Fruit fly (Drosophila melanogaster): ENCODE results near the gene CG17350.

CG17350 gene

dm6 chr2L:19376145-19376544 is 4.6 kb upstream of the CG17350 start (continued):
- TF ChIP-seq CG3032 (tag; optimal IDR thresholded peaks at IDR 0.05) (peak; percentile 62), CG10669 (GFP tag; optimal IDR thresholded peaks at IDR 0.05) (peak; percentile 66), topi (GFP tag; optimal IDR thresholded peaks at IDR 0.05) (peak; percentile 23), fd85E (GFP tag; optimal IDR thresholded peaks at IDR 0.05) (no peak), spab (GFP tag; optimal IDR thresholded peaks at IDR 0.05) (peak; percentile 42), Gug (GFP tag; IDR thresholded peaks at IDR 0.05) (no peak; the same call in 1 of the 2 replicates), CG8119 (GFP tag; IDR thresholded peaks at IDR 0.05) (peak; percentile 86), esn (GFP tag; optimal IDR thresholded peaks at IDR 0.05) (peak; percentile 19)

DNA sequence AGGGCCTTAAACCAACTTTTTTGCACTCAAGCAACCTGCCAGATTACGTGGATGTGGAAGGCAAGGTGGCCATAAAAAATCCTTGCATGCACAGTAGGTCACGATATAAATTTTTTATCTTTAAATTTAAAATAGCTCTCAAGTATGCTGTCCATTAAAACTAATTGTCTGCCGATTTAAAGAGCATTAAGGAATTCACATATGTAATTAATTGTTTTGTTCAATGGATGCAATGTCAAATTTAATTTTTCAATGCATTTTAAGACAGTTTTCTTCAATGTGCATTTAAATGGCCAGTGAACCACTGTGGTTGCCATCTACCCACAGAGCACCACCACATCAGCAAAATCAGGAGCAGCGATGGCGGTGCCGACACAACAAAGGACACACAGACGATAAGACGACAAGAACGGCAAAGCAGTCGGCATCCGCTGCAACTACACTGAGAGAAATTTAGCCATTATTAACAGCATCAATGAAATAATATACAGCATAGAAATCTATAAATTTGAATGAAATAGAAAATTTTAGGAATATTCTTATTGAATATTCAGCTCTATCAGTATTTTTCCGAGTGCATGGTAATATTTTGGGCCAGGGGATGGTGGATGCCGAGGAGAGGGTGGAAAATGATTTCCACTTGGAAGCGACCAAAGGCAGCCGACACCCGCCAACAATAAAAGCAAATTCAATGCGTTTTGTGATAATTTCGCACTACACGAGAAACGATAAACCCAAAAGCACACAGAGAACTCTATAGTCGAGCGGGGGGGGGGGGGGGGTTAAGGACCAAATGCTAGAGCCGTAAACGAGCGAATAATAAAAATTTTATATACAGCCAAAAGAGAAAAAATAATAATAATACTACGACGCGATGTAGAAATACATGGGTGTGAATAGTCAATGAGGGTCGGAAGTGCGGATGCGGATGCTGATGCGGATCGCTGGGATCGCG is 3.3 kb upstream of the CG17350 start:
- no peak for TF ChIP-seq CG6854 (GFP tag; optimal IDR thresholded peaks at IDR 0.05)
- TF ChIP-seq Met (GFP tag; optimal IDR thresholded peaks at IDR 0.05) = peak; percentile 37
- TF ChIP-seq CG3032 (tag; optimal IDR thresholded peaks at IDR 0.05) = peak; percentile 50
- peak; percentile 16 for TF ChIP-seq CG1621 (tag; optimal IDR thresholded peaks at IDR 0.05)
- peak; percentile 30 for TF ChIP-seq acj6 (GFP tag; optimal IDR thresholded peaks at IDR 0.05)
- no peak for TF ChIP-seq Sox15 (GFP tag; optimal IDR thresholded peaks at IDR 0.05)
- peak; percentile 73 for TF ChIP-seq Eip78C (GFP tag)
- TF ChIP-seq ss (GFP tag; optimal IDR thresholded peaks at IDR 0.05) = peak; percentile 5 to 7
- TF ChIP-seq spab (GFP tag; optimal IDR thresholded peaks at IDR 0.05) = peak; percentile 35
- no peak for TF ChIP-seq Eip93F (GFP tag; optimal IDR thresholded peaks at IDR 0.05)
- peak; percentile 11 for TF ChIP-seq fd59A (GFP tag; optimal IDR thresholded peaks at IDR 0.05)
- TF ChIP-seq vri (GFP tag; optimal IDR thresholded peaks at IDR 0.05) = no peak
- TF ChIP-seq eg (GFP tag; IDR thresholded peaks at IDR 0.05) = no peak
- TF ChIP-seq cyc (GFP tag; optimal IDR thresholded peaks at IDR 0.05) = no peak
- TF ChIP-seq CG11294 (GFP tag; IDR thresholded peaks at IDR 0.05) = no peak
- 0 out of 3 replicates have a peak, but pooled peaks have one; percentile 28 for TF ChIP-seq CG8119 (GFP tag; IDR thresholded peaks at IDR 0.05)
- peak; percentile 22 for TF ChIP-seq pdm3 (GFP tag; optimal IDR thresholded peaks at IDR 0.05)
- peak; percentile 26 for TF ChIP-seq CG10631 (GFP tag; optimal IDR thresholded peaks at IDR 0.05)
- TF ChIP-seq CG34406 (GFP tag; optimal IDR thresholded peaks at IDR 0.05) = peak; percentile 0
- no peak for TF ChIP-seq CG11762 (GFP tag; optimal IDR thresholded peaks at IDR 0.05; ENCODE audit: insufficient read depth)
- peak; percentile 7 for TF ChIP-seq lz (GFP tag; optimal IDR thresholded peaks at IDR 0.05)
- peak; percentile 23 for TF ChIP-seq OdsH (GFP tag; optimal IDR thresholded peaks at IDR 0.05)
- no peak for TF ChIP-seq CG32006 (GFP tag; optimal IDR thresholded peaks at IDR 0.05)
- peak; percentile 12 for TF ChIP-seq Smox (GFP tag; optimal IDR thresholded peaks at IDR 0.05)
- no peak for TF ChIP-seq CG8632 (GFP tag; optimal IDR thresholded peaks at IDR 0.05)
- no peak for TF ChIP-seq dac (GFP tag; optimal IDR thresholded peaks at IDR 0.05)
- TF ChIP-seq achi (GFP tag; optimal IDR thresholded peaks at IDR 0.05) = peak; percentile 0
- peak; percentile 19 for TF ChIP-seq net (GFP tag; optimal IDR thresholded peaks at IDR 0.05)
- no peak for TF ChIP-seq CG9139 (GFP tag; optimal IDR thresholded peaks at IDR 0.05)
- TF ChIP-seq CG3919 (GFP tag; optimal IDR thresholded peaks at IDR 0.05) = no peak
- peak; percentile 8 for TF ChIP-seq Ets96B (tag; optimal IDR thresholded peaks at IDR 0.05)
- TF ChIP-seq Sox14 (GFP tag; optimal IDR thresholded peaks at IDR 0.05) = no peak
- TF ChIP-seq CG10669 (GFP tag; optimal IDR thresholded peaks at IDR 0.05) = peak; percentile 45
- TF ChIP-seq salr (GFP tag; optimal IDR thresholded peaks at IDR 0.05) = no peak
- TF ChIP-seq svp (GFP tag) = peak; percentile 76
- peak; percentile 12 for TF ChIP-seq CG6808 (GFP tag; optimal IDR thresholded peaks at IDR 0.05)
- TF ChIP-seq esn (GFP tag; optimal IDR thresholded peaks at IDR 0.05) = peak; percentile 32
- TF ChIP-seq dsx (GFP tag; optimal IDR thresholded peaks at IDR 0.05; ENCODE audit: poor library complexity, severe bottlenecking) = no peak
- TF ChIP-seq CG7368 (GFP tag; optimal IDR thresholded peaks at IDR 0.05) = no peak
- TF ChIP-seq CG6792 (GFP tag; optimal IDR thresholded peaks at IDR 0.05) = peak; percentile 9
- peak; percentile 18 for TF ChIP-seq Eip75B (GFP tag; optimal IDR thresholded peaks at IDR 0.05)
- TF ChIP-seq fd85E (GFP tag; optimal IDR thresholded peaks at IDR 0.05) = no peak
- peak; percentile 25 for TF ChIP-seq topi (GFP tag; optimal IDR thresholded peaks at IDR 0.05)

Data from whole organism, prepupa.